Fruit fly (Drosophila melanogaster) whole organism, wandering third instar larva: ENCODE data around the gene CG31097.

Experiments used
- dsf ChIP-seq: sonication (Bioruptor generic); optimal IDR thresholded peaks from 2 replicates; lab custom pipeline; 2016; ENCODE audit warnings: missing biosample characterization, missing genetic modification characterization, borderline replicate concordance
- usp ChIP-seq: fragments of >200 bp; optimal IDR thresholded peaks from 2 replicates; lab custom pipeline; 2017; ENCODE audit warnings: missing biosample characterization, missing genetic modification characterization

dm6 chr3R:25308228-25308627 lies 10.7 kb upstream of the CG31097 start, which contains the start of gene CG10550:
- TF ChIP-seq usp (GFP tag; lab: Kevin White, UChicago) (no peak), dsf (GFP tag; lab: Kevin White, UChicago) (no peak)
